Worm (Caenorhabditis elegans) whole organism, young adult: ENCODE results near the gene F15E6.9.

Experiments
- B0019.2 ChIP-seq: fragments of 200-800 bp; sonication (Bioruptor generic); conservative IDR thresholded peaks from 2 replicates; pipeline ENCODE4 v1.3.6; 2022; ENCODE audit warnings: missing genetic modification reagents, missing genetic modification characterization, missing compliant biosample characterization
- B0261.1 ChIP-seq: sonication (generic microtip); optimal IDR thresholded peaks from 2 replicates; lab custom pipeline; 2016; ENCODE audit warnings: mild to moderate bottlenecking, missing genetic modification characterization, moderate library complexity, missing compliant biosample characterization
- F23B12.7 ChIP-seq: sonication (generic microtip); optimal IDR thresholded peaks from 2 replicates; lab custom pipeline; 2017; ENCODE audit warnings: missing genetic modification characterization, mild to moderate bottlenecking, missing compliant biosample characterization, antibody characterized with exemption, moderate library complexity; ENCODE audit not compliant: insufficient read depth
- F39B2.1 ChIP-seq: fragments of 200-800 bp; sonication (Bioruptor generic); IDR thresholded peaks from 2 replicates; pipeline ENCODE4 v1.3.6; 2022; ENCODE audit warnings: missing genetic modification reagents, missing genetic modification characterization, missing compliant biosample characterization
- F52B5.7 ChIP-seq: sonication (generic microtip); optimal IDR thresholded peaks from 2 replicates; lab custom pipeline; 2016; ENCODE audit warnings: mild to moderate bottlenecking, missing genetic modification characterization, missing compliant biosample characterization
- T07F8.4 ChIP-seq: sonication (generic microtip); optimal IDR thresholded peaks from 2 replicates; lab custom pipeline; 2016; ENCODE audit warnings: mild to moderate bottlenecking, missing genetic modification characterization, moderate library complexity, missing compliant biosample characterization
- T26A5.8 ChIP-seq: sonication (generic microtip); optimal IDR thresholded peaks from 2 replicates; lab custom pipeline; 2016; ENCODE audit warnings: missing genetic modification characterization, missing compliant biosample characterization
- Y67H2A.10 ChIP-seq: fragments of 200-800 bp; sonication (Bioruptor generic); conservative IDR thresholded peaks from 2 replicates; pipeline ENCODE4 v1.3.6; 2022; ENCODE audit warnings: missing genetic modification reagents, missing genetic modification characterization, missing compliant biosample characterization
- Y95B8A.8 ChIP-seq: fragments of 200-800 bp; sonication (Bioruptor generic); IDR thresholded peaks from 2 replicates; pipeline ENCODE4 v1.3.6; 2022; ENCODE audit warnings: missing genetic modification reagents, missing genetic modification characterization, missing compliant biosample characterization
- akir-1 ChIP-seq: fragments of 200-800 bp; sonication (Bioruptor generic); optimal IDR thresholded peaks from 2 replicates; lab custom pipeline; 2018; ENCODE audit warnings: mild to moderate bottlenecking, missing genetic modification characterization, moderate library complexity, missing compliant biosample characterization
- aptf-2 ChIP-seq: fragments of 200-800 bp; sonication (Bioruptor generic); conservative IDR thresholded peaks from 2 replicates; pipeline ENCODE4 v1.3.6; 2022; ENCODE audit warnings: missing genetic modification reagents, missing genetic modification characterization, missing compliant biosample characterization
- atf-7 ChIP-seq: sonication (generic microtip); optimal IDR thresholded peaks from 2 replicates; lab custom pipeline; 2017; ENCODE audit warnings: mild to moderate bottlenecking, missing genetic modification characterization, missing compliant biosample characterization
- athp-1 ChIP-seq: sonication (generic microtip); optimal IDR thresholded peaks from 2 replicates; lab custom pipeline; 2017; ENCODE audit warnings: mild to moderate bottlenecking, missing genetic modification characterization, missing compliant biosample characterization
- attf-6 ChIP-seq: fragments of 200-800 bp; sonication (Bioruptor generic); IDR thresholded peaks from 2 replicates; pipeline ENCODE4 v1.3.6; 2022; ENCODE audit warnings: missing genetic modification reagents, missing genetic modification characterization, missing compliant biosample characterization
- cebp-2 ChIP-seq: fragments of 200-800 bp; sonication (Bioruptor generic); IDR thresholded peaks from 2 replicates; pipeline ENCODE4 v1.3.6; 2022; ENCODE audit warnings: missing genetic modification characterization, missing compliant biosample characterization
- ceh-27 ChIP-seq: fragments of 200-800 bp; sonication (Bioruptor generic); optimal IDR thresholded peaks from 2 replicates; lab custom pipeline; 2018; ENCODE audit warnings: mild to moderate bottlenecking, missing genetic modification characterization, moderate library complexity, missing compliant biosample characterization
- die-1 ChIP-seq: sonication (generic microtip); optimal IDR thresholded peaks from 2 replicates; lab custom pipeline; 2016; ENCODE audit warnings: missing genotype, mild to moderate bottlenecking, missing genetic modification characterization, missing compliant biosample characterization
- dpff-1 ChIP-seq: sonication (generic microtip); optimal IDR thresholded peaks from 2 replicates; lab custom pipeline; 2017; ENCODE audit warnings: mild to moderate bottlenecking, missing genetic modification characterization, missing compliant biosample characterization
- efl-1 ChIP-seq: fragments of 150-350 bp; optimal IDR thresholded peaks from 2 replicates; lab custom pipeline; 2014; ENCODE audit warnings: missing biosample characterization, missing genetic modification reagents, missing genetic modification characterization
- egl-18 ChIP-seq: fragments of 200-800 bp; sonication (Bioruptor generic); IDR thresholded peaks from 2 replicates; pipeline ENCODE4 v1.3.6; 2022; ENCODE audit warnings: missing genetic modification reagents, missing genetic modification characterization, missing compliant biosample characterization
- him-1 ChIP-seq: sonication (generic microtip); optimal IDR thresholded peaks from 2 replicates; lab custom pipeline; 2016; ENCODE audit warnings: missing genotype, missing genetic modification reagents, missing genetic modification characterization, missing compliant biosample characterization
- hlh-12 ChIP-seq: sonication (generic microtip); optimal IDR thresholded peaks from 2 replicates; lab custom pipeline; 2016; ENCODE audit warnings: missing genetic modification characterization, missing compliant biosample characterization
- hlh-26 ChIP-seq: fragments of 200-800 bp; sonication (Bioruptor generic); conservative IDR thresholded peaks from 2 replicates; pipeline ENCODE4 v1.3.6; 2022; ENCODE audit warnings: missing genetic modification reagents, missing genetic modification characterization, missing compliant biosample characterization
- hmg-1.2 ChIP-seq: fragments of 200-800 bp; sonication (Bioruptor generic); IDR thresholded peaks from 2 replicates; pipeline ENCODE4 v1.3.6; 2022; ENCODE audit warnings: missing genetic modification reagents, missing genetic modification characterization, missing compliant biosample characterization
- hmg-20 ChIP-seq: fragments of 200-800 bp; sonication (Bioruptor generic); IDR thresholded peaks from 2 replicates; pipeline ENCODE4 v1.3.6; 2022; ENCODE audit warnings: missing genetic modification reagents, missing genetic modification characterization, missing compliant biosample characterization
- lag-1 ChIP-seq: fragments of 200-800 bp; sonication (Bioruptor generic); IDR thresholded peaks from 2 replicates; pipeline ENCODE4 v1.3.6; 2022; ENCODE audit warnings: missing genetic modification reagents, missing genetic modification characterization, missing compliant biosample characterization
- let-526 ChIP-seq: fragments of 200-800 bp; sonication (Bioruptor generic); IDR thresholded peaks from 2 replicates; pipeline ENCODE4 v1.3.6; 2022; ENCODE audit warnings: missing genetic modification reagents, missing genetic modification characterization, missing compliant biosample characterization
- lin-26 ChIP-seq: fragments of 200-800 bp; sonication (Bioruptor generic); IDR thresholded peaks from 2 replicates; pipeline ENCODE4 v1.3.6; 2022; ENCODE audit warnings: missing genetic modification reagents, missing genetic modification characterization, missing compliant biosample characterization
- madf-10 ChIP-seq: sonication (generic microtip); optimal IDR thresholded peaks from 2 replicates; lab custom pipeline; 2016; ENCODE audit warnings: mild to moderate bottlenecking, missing genetic modification characterization, missing compliant biosample characterization
- madf-8 ChIP-seq: fragments of 200-800 bp; sonication (Bioruptor generic); conservative IDR thresholded peaks from 2 replicates; pipeline ENCODE4 v1.3.6; 2022; ENCODE audit warnings: missing genetic modification reagents, missing genetic modification characterization, missing compliant biosample characterization
- mel-28 ChIP-seq: sonication (generic microtip); optimal IDR thresholded peaks from 2 replicates; lab custom pipeline; 2016; ENCODE audit warnings: borderline replicate concordance, mild to moderate bottlenecking, missing genetic modification characterization, missing compliant biosample characterization
- nhr-27 ChIP-seq: fragments of 200-800 bp; sonication (Bioruptor generic); optimal IDR thresholded peaks from 2 replicates; lab custom pipeline; 2018; ENCODE audit warnings: mild to moderate bottlenecking, missing genetic modification characterization, moderate library complexity, missing compliant biosample characterization
- pha-4 ChIP-seq: fragments of 150-350 bp; sonication (generic microtip); optimal IDR thresholded peaks from 2 replicates; lab custom pipeline; 2014; ENCODE audit warnings: missing biosample characterization, missing genetic modification reagents, missing genetic modification characterization
- rec-8 ChIP-seq, 2 experiments: sonication (generic microtip); optimal IDR thresholded peaks; 2 replicates each; lab custom pipeline; 2016; ENCODE audit warnings: mild to moderate bottlenecking in 2 of 2, missing genetic modification characterization in 2 of 2, missing genetic modification reagents in 2 of 2, missing genotype in 2 of 2, missing biosample characterization in 1 of 2, missing compliant biosample characterization in 1 of 2, moderate library complexity in 1 of 2
- rpc-1 ChIP-seq, 2 experiments: fragments of 150-350 bp in 1 of 2; sonication (generic microtip) in 1 of 2; optimal IDR thresholded peaks; 2 replicates each; lab custom pipeline; 2014 to 2018; ENCODE audit warnings: missing biosample characterization in 1 of 2, missing genetic modification characterization in 1 of 2, missing genetic modification reagents in 1 of 2, missing genotype in 1 of 2
- snpc-1.3 ChIP-seq: sonication (generic microtip); optimal IDR thresholded peaks from 2 replicates; lab custom pipeline; 2017; ENCODE audit warnings: missing genetic modification characterization, mild to moderate bottlenecking, missing compliant biosample characterization, antibody characterized with exemption, moderate library complexity, missing genotype, missing genetic modification reagents; ENCODE audit not compliant: insufficient read depth
- snpc-3.4 ChIP-seq: sonication (generic microtip); optimal IDR thresholded peaks from 2 replicates; lab custom pipeline; 2017; ENCODE audit warnings: missing genetic modification characterization, mild to moderate bottlenecking, missing compliant biosample characterization, antibody characterized with exemption, moderate library complexity, missing genotype, missing genetic modification reagents
- tbp1 ChIP-seq: fragments of 200-800 bp; sonication (Bioruptor generic); optimal IDR thresholded peaks from 2 replicates; lab custom pipeline; 2018; ENCODE audit warnings: mild to moderate bottlenecking, missing genetic modification characterization, missing compliant biosample characterization
- tlf-1 ChIP-seq: fragments of 200-800 bp; sonication (Bioruptor generic); optimal IDR thresholded peaks from 2 replicates; lab custom pipeline; 2018; ENCODE audit warnings: mild to moderate bottlenecking, missing genetic modification characterization, missing compliant biosample characterization
- unc-130 ChIP-seq: sonication (generic microtip); optimal IDR thresholded peaks from 2 replicates; lab custom pipeline; 2016; ENCODE audit warnings: missing genetic modification reagents, missing genetic modification characterization, missing compliant biosample characterization
- ztf-18 ChIP-seq: sonication (generic microtip); optimal IDR thresholded peaks from 2 replicates; lab custom pipeline; 2016; ENCODE audit warnings: missing genotype, mild to moderate bottlenecking, missing genetic modification characterization, missing compliant biosample characterization
- ztf-22 ChIP-seq: fragments of 200-800 bp; sonication (Bioruptor generic); optimal IDR thresholded peaks from 2 replicates; lab custom pipeline; 2018; ENCODE audit warnings: mild to moderate bottlenecking, missing genetic modification characterization, moderate library complexity, missing compliant biosample characterization
- ztf-25 ChIP-seq: fragments of 200-800 bp; sonication (Bioruptor generic); IDR thresholded peaks from 2 replicates; pipeline ENCODE4 v1.3.6; 2022; ENCODE audit warnings: missing genetic modification reagents, missing genetic modification characterization, missing compliant biosample characterization
- ztf-3 ChIP-seq: fragments of 200-800 bp; sonication (Bioruptor generic); optimal IDR thresholded peaks from 2 replicates; lab custom pipeline; 2018; ENCODE audit warnings: mild to moderate bottlenecking, missing genetic modification characterization, missing compliant biosample characterization
- ztf-6 ChIP-seq: fragments of 200-800 bp; sonication (Bioruptor generic); IDR thresholded peaks from 2 replicates; pipeline ENCODE4 v1.3.6; 2022; ENCODE audit warnings: missing genetic modification reagents, missing genetic modification characterization, missing compliant biosample characterization

F15E6.9 gene

DNA sequence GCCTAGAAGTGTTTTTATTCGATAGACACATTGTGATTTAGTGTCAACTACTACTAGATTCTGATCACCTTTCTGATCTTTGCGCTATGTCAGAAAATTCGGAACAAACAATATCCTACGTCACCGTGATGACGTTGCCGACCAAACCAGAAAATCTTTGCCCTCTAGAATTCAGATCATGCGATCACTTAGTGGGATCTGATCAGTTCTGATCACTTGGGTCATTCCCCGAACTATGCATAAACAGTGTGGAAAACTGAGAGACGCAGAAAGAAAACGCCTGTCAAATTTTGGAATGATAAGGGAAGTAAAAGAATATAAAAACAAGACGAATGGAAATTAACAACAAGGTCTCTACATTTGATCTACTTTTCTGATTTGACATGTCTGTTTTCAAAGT, 4.3 kb downstream of the F15E6.9 start, which contains the start of gene F15E6.3 (continued):
- no peak for TF ChIP-seq ztf-22 (GFP tag; lab: Kevin White, UChicago)
- TF ChIP-seq akir-1 (GFP tag; lab: Kevin White, UChicago), result no peak
- no peak for TF ChIP-seq rec-8 (tag; optimal IDR thresholded peaks at IDR 0.05; lab: Kevin White, UChicago)
- TF ChIP-seq madf-8 (GFP tag; lab: Robert Waterston, UW), result no peak
- no peak for TF ChIP-seq tlf-1 (GFP tag; lab: Kevin White, UChicago)
- TF ChIP-seq tbp1, result no peak
- TF ChIP-seq hmg-1.2, result peak; percentile 58; the same call in 1 of the 2 replicates
- TF ChIP-seq B0019.2 (GFP tag; lab: Robert Waterston, UW), result no peak
- TF ChIP-seq athp-1 (tag; lab: Kevin White, UChicago), result no peak
- TF ChIP-seq dpff-1 (tag; lab: Kevin White, UChicago), result no peak
- no peak for TF ChIP-seq Y67H2A.10
- TF ChIP-seq B0261.1 (tag; lab: Kevin White, UChicago), result no peak
- no peak for TF ChIP-seq Y95B8A.8
- peak; percentile 34 for TF ChIP-seq atf-7 (tag; lab: Kevin White, UChicago)
- no peak for TF ChIP-seq efl-1 (GFP tag; lab: Kevin White, UChicago)
- no peak for TF ChIP-seq hlh-12
- TF ChIP-seq let-526 (GFP tag; lab: Robert Waterston, UW), result no peak
- TF ChIP-seq hlh-26 (GFP tag; lab: Robert Waterston, UW), result no peak

DNA sequence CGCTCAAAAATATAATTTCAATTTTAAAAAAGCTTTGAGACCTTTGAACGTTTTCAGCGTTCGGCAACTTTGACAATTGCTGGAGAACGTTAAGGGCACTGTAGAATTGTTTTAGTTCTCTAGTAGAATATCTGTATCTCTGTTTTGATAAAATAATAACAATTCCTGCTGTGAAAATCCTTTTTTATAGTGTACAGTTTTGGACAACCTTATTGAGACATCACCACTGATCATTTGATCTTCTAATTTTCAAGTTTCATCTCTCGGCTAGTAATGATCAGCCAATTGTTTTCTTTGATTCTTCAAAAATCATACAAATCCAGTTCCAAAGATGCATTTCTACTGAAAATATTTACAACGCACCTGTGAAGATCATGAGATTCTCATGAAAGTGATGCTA, 6.3 kb downstream of the F15E6.9 start, which contains the start of gene F15E6.10:
TSS of gene F15E6.10 (plus strand) at position 301 of the 400 bp plus-strand sequence.
- TF ChIP-seq ztf-18 (no peak), him-1 (no peak), F23B12.7 (no peak), ztf-3 (GFP tag; lab: Kevin White, UChicago) (no peak), F39B2.1 (GFP tag; lab: Robert Waterston, UW) (no peak), madf-10 (tag; lab: Kevin White, UChicago) (no peak), lin-26 (GFP tag; lab: Robert Waterston, UW) (no peak), attf-6 (GFP tag; lab: Robert Waterston, UW) (no peak), lag-1 (no peak), snpc-3.4 (tag; lab: Kevin White, UChicago) (no peak), pha-4 (tag; lab: Kevin White, UChicago) (no peak)

DNA sequence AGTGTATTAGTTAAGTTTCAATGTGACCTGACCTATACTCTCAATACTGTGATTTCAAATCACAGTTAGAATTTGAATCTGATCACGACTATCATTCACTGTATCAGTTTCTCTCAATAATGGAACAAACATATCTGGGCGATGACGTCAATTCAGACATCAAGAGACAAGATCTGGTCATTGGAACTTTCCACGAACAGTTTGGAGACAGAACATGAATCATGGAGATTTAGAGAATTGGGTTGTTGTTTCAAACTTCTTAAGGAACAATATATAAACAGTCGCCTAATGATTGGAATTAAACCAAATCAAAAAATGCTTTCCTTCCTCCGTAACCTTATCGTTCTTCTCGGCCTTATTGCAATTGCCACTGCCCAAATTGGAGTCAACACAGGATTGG, 7.7 kb downstream of the F15E6.9 start, which contains the start of gene F15E6.4:
TSS of gene F15E6.4 (plus strand) at position 301 of the 400 bp plus-strand sequence.
- TF ChIP-seq mel-28 (tag; lab: Kevin White, UChicago) (no peak), T07F8.4 (tag; lab: Kevin White, UChicago) (no peak), nhr-27 (no peak), ceh-27 (GFP tag; lab: Kevin White, UChicago) (no peak), aptf-2 (no peak), cebp-2 (no peak), F23B12.7 (no peak), die-1 (tag; lab: Kevin White, UChicago) (no peak), ztf-6 (GFP tag; lab: Robert Waterston, UW) (no peak), hmg-20 (GFP tag; lab: Robert Waterston, UW) (no peak), snpc-1.3 (tag; lab: Kevin White, UChicago) (no peak), egl-18 (GFP tag; lab: Robert Waterston, UW) (no peak), ztf-25 (no peak), T26A5.8 (tag; lab: Kevin White, UChicago) (no peak), F52B5.7 (no peak), athp-1 (tag; lab: Kevin White, UChicago) (no peak), unc-130 (no peak), rpc-1 (optimal IDR thresholded peaks at IDR 0.05; lab: Kevin White, UChicago) (no peak), rpc-1 (tag; optimal IDR thresholded peaks at IDR 0.05; lab: Kevin White, UChicago) (no peak)
